Worm (Caenorhabditis elegans) whole organism, late embryonic: Measurements from ENCODE around the gene C41A3.2.

Experiments
- T23F11.4 ChIP-seq: fragments of 200-800 bp; sonication (Bioruptor generic); optimal IDR thresholded peaks from 2 replicates; lab custom pipeline; 2018; ENCODE audit warnings: mild to moderate bottlenecking, missing genetic modification characterization, missing compliant biosample characterization
- dve-1 ChIP-seq: sonication (generic microtip); optimal IDR thresholded peaks from 2 replicates; lab custom pipeline; 2017; ENCODE audit warnings: antibody characterized with exemption, mild to moderate bottlenecking, missing genetic modification characterization, missing compliant biosample characterization
- hlh-15 ChIP-seq: sonication (generic microtip); optimal IDR thresholded peaks from 2 replicates; lab custom pipeline; 2016; ENCODE audit warnings: missing genetic modification characterization, missing compliant biosample characterization
- pha-4 ChIP-seq: fragments of 150-350 bp; optimal IDR thresholded peaks from 2 replicates; lab custom pipeline; 2018; ENCODE audit warnings: missing biosample characterization, missing genetic modification reagents, missing genetic modification characterization
- pqm-1 ChIP-seq: sonication (generic microtip); optimal IDR thresholded peaks from 2 replicates; lab custom pipeline; 2016; ENCODE audit warnings: missing genetic modification characterization, missing compliant biosample characterization
- unc-55 ChIP-seq: sonication (generic microtip); optimal IDR thresholded peaks from 2 replicates; lab custom pipeline; 2017; ENCODE audit warnings: missing biosample characterization, missing genetic modification reagents, missing genetic modification characterization

DNA sequence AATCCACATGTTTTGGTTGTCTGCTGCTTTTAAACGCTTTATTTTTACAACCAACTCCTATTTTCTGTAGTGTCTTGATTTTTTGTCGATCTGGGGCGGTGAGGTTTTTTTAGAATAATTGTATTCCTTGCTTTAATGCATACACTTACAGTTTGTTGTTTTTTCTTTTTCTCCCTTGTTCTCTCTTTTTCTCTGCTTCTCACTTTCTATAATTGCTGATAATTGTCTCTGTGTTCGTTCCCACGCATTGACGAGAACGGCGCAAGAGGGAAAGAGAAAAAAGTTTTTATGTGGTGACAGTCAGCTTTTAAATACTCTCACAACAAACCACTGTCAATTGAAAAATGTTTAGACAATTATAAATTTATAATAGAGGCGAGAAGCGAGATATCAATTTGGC, 44.6 kb upstream of the C41A3.2 start:
- no peak for TF ChIP-seq dve-1
- no peak for TF ChIP-seq unc-55 (GFP tag; lab: Kevin White, UChicago)
- no peak for TF ChIP-seq pha-4 (tag; lab: Kevin White, UChicago)
- no peak for TF ChIP-seq hlh-15 (tag; lab: Kevin White, UChicago)
- TF ChIP-seq pqm-1 (tag; lab: Kevin White, UChicago) = no peak
- TF ChIP-seq T23F11.4 (GFP tag; lab: Kevin White, UChicago) = no peak
